Fruit fly (Drosophila melanogaster) whole organism, embryonic: ENCODE measurements around the gene RpS2.

ENCODE experiments used
- Adf1 ChIP-seq: fragments of 200-800 bp; sonication (Bioruptor generic); IDR thresholded peaks from 2 replicates; pipeline ENCODE4 v1.3.6; 2022; ENCODE audit warnings: missing biosample characterization, missing genetic modification characterization
- Aef1 ChIP-seq: fragments of 200-800 bp; sonication (Bioruptor generic); IDR thresholded peaks from 3 replicates; pipeline ENCODE4 v1.3.6; 2022; ENCODE audit warnings: missing biosample characterization, missing genetic modification characterization
- CG10431 ChIP-seq: fragments of 200-800 bp; sonication (Bioruptor generic); optimal IDR thresholded peaks from 3 replicates; lab custom pipeline; 2018; ENCODE audit warnings: missing biosample characterization, mild to moderate bottlenecking, missing genetic modification characterization
- CG11456 ChIP-seq: fragments of 200-800 bp; sonication (Bioruptor generic); IDR thresholded peaks from 3 replicates; pipeline ENCODE4 v1.3.6; 2022; ENCODE audit warnings: missing biosample characterization, missing genetic modification characterization
- CG11696 ChIP-seq: fragments of 200-800 bp; sonication (Bioruptor generic); IDR thresholded peaks from 2 replicates; pipeline ENCODE4 v1.3.6; 2022; ENCODE audit warnings: missing biosample characterization, missing genetic modification characterization
- CG13775 ChIP-seq: fragments of 200-800 bp; sonication (Bioruptor generic); optimal IDR thresholded peaks from 3 replicates; lab custom pipeline; 2017; ENCODE audit warnings: missing biosample characterization, mild to moderate bottlenecking, missing genetic modification characterization
- CG16813 ChIP-seq: fragments of 200-800 bp; sonication (Bioruptor generic); IDR thresholded peaks from 3 replicates; pipeline ENCODE4 v1.3.6; 2022; ENCODE audit warnings: missing biosample characterization, missing genetic modification characterization; ENCODE audit not compliant: partially characterized antibody
- CG18011 ChIP-seq: fragments of 200-800 bp; sonication (Bioruptor generic); optimal IDR thresholded peaks from 2 replicates; lab custom pipeline; 2017; ENCODE audit warnings: missing biosample characterization, missing genetic modification characterization, mild to moderate bottlenecking, moderate library complexity, missing genotype
- CG2889 ChIP-seq: fragments of 200-800 bp; sonication (Bioruptor generic); IDR thresholded peaks from 3 replicates; pipeline ENCODE4 v1.3.6; 2022; ENCODE audit warnings: missing biosample characterization, missing genetic modification characterization
- CG3407 ChIP-seq: fragments of 200-800 bp; sonication (Bioruptor generic); optimal IDR thresholded peaks from 2 replicates; lab custom pipeline; 2018; ENCODE audit warnings: missing biosample characterization, mild to moderate bottlenecking, missing genetic modification characterization
- CG34224 ChIP-seq: fragments of 200-800 bp; sonication (Bioruptor generic); IDR thresholded peaks from 3 replicates; pipeline ENCODE4 v1.3.6; 2022; ENCODE audit warnings: missing biosample characterization, missing genetic modification characterization; ENCODE audit not compliant: partially characterized antibody
- CG4282 ChIP-seq: fragments of 200-800 bp; sonication (Bioruptor generic); optimal IDR thresholded peaks from 2 replicates; lab custom pipeline; 2016; ENCODE audit warnings: missing biosample characterization, missing genetic modification characterization
- CG4820 ChIP-seq: fragments of 200-800 bp; sonication (Bioruptor generic); optimal IDR thresholded peaks from 3 replicates; lab custom pipeline; 2016; ENCODE audit warnings: missing biosample characterization, missing genetic modification characterization
- CG5180 ChIP-seq: fragments of 200-800 bp; sonication (Bioruptor generic); optimal IDR thresholded peaks from 3 replicates; lab custom pipeline; 2017; ENCODE audit warnings: missing biosample characterization, missing genetic modification characterization, mild to moderate bottlenecking, moderate library complexity, missing genetic modification reagents
- CG6272 ChIP-seq: fragments of 200-800 bp; sonication (Bioruptor generic); IDR thresholded peaks from 2 replicates; pipeline ENCODE4 v1.3.6; 2022; ENCODE audit warnings: missing biosample characterization, missing genetic modification characterization
- CkIIα-i1 ChIP-seq: fragments of 200-800 bp; sonication (Bioruptor generic); IDR thresholded peaks from 2 replicates; pipeline ENCODE4 v1.3.6; 2022; ENCODE audit warnings: missing biosample characterization, missing genetic modification characterization
- Dad ChIP-seq: fragments of 200-800 bp; sonication (Bioruptor generic); optimal IDR thresholded peaks from 3 replicates; lab custom pipeline; 2016; ENCODE audit warnings: missing biosample characterization, missing genetic modification characterization
- Deaf1 ChIP-seq: fragments of 200-800 bp; optimal IDR thresholded peaks from 3 replicates; lab custom pipeline; 2019; ENCODE audit warnings: missing biosample characterization, mild to moderate bottlenecking, missing genetic modification characterization, moderate library complexity
- Doc2 ChIP-seq: fragments of 200-800 bp; sonication (Bioruptor generic); IDR thresholded peaks from 2 replicates; pipeline ENCODE4 v1.3.6; 2022; ENCODE audit warnings: missing biosample characterization, missing genetic modification characterization
- HmgD ChIP-seq: fragments of 200-800 bp; sonication (Bioruptor generic); optimal IDR thresholded peaks from 3 replicates; lab custom pipeline; 2016; ENCODE audit warnings: missing biosample characterization, missing genetic modification characterization
- Lhr ChIP-seq: fragments of 200-800 bp; sonication (Bioruptor generic); optimal IDR thresholded peaks from 3 replicates; lab custom pipeline; 2017; ENCODE audit warnings: mild to moderate bottlenecking, missing biosample characterization, missing genetic modification reagents, missing genetic modification characterization
- Lpt ChIP-seq: fragments of >200 bp; optimal IDR thresholded peaks from 2 replicates; lab custom pipeline; 2018; ENCODE audit warnings: missing biosample characterization, missing genetic modification characterization
- Rx ChIP-seq: fragments of 200-800 bp; sonication (Bioruptor generic); IDR thresholded peaks from 2 replicates; pipeline ENCODE4 v1.3.6; 2022; ENCODE audit warnings: missing biosample characterization, missing genetic modification characterization
- Sry-β ChIP-seq: fragments of 200-800 bp; sonication (Bioruptor generic); optimal IDR thresholded peaks from 2 replicates; lab custom pipeline; 2018; ENCODE audit warnings: missing biosample characterization, mild to moderate bottlenecking, missing genetic modification characterization, moderate library complexity
- YL-1 ChIP-seq: fragments of 200-800 bp; sonication (Bioruptor generic); optimal IDR thresholded peaks from 3 replicates; lab custom pipeline; 2017; ENCODE audit warnings: missing biosample characterization, mild to moderate bottlenecking, missing genetic modification characterization
- abd-A ChIP-seq: fragments of 200-800 bp; sonication (Bioruptor generic); optimal IDR thresholded peaks from 3 replicates; lab custom pipeline; 2019; ENCODE audit warnings: missing biosample characterization, mild to moderate bottlenecking, missing genetic modification characterization, moderate library complexity
- al ChIP-seq: fragments of 200-800 bp; sonication (Bioruptor generic); IDR thresholded peaks from 2 replicates; pipeline ENCODE4 v1.3.6; 2022; ENCODE audit warnings: missing biosample characterization, missing genetic modification characterization
- aop ChIP-seq: fragments of 200-800 bp; sonication (Bioruptor generic); IDR thresholded peaks from 2 replicates; pipeline ENCODE4 v1.3.6; 2022; ENCODE audit warnings: missing biosample characterization, missing genetic modification characterization
- ci ChIP-seq: fragments of 200-800 bp; sonication (Bioruptor generic); IDR thresholded peaks from 3 replicates; pipeline ENCODE4 v1.3.6; 2022; ENCODE audit warnings: missing biosample characterization, missing genetic modification characterization
- corto ChIP-seq: fragments of 200-800 bp; sonication (Bioruptor generic); optimal IDR thresholded peaks from 2 replicates; lab custom pipeline; 2016; ENCODE audit warnings: missing biosample characterization, mild to moderate bottlenecking, missing genetic modification characterization, moderate library complexity
- cwo ChIP-seq: fragments of 200-800 bp; sonication (Bioruptor generic); optimal IDR thresholded peaks from 3 replicates; lab custom pipeline; 2017; ENCODE audit warnings: missing biosample characterization, missing genetic modification characterization, mild to moderate bottlenecking, moderate library complexity, missing genetic modification reagents
- ftz-f1 ChIP-seq: fragments of 200-800 bp; sonication (Bioruptor generic); optimal IDR thresholded peaks from 2 replicates; lab custom pipeline; 2016; ENCODE audit warnings: missing biosample characterization, missing genetic modification characterization
- gsb-n ChIP-seq: fragments of 200-800 bp; sonication (Bioruptor generic); optimal IDR thresholded peaks from 3 replicates; lab custom pipeline; 2018; ENCODE audit warnings: missing biosample characterization, mild to moderate bottlenecking, missing genetic modification characterization
- ken ChIP-seq: fragments of 200-800 bp; sonication (Bioruptor generic); IDR thresholded peaks from 3 replicates; pipeline ENCODE4 v1.3.6; 2022; ENCODE audit warnings: missing biosample characterization, missing genetic modification characterization
- lov ChIP-seq, 2 experiments: fragments of 200-800 bp in 1 of 2; fragments of >200 bp in 1 of 2; sonication (Bioruptor generic) in 1 of 2; IDR thresholded peaks in 1 of 2; optimal IDR thresholded peaks in 1 of 2; 2 replicates in 1 of 2; 3 replicates in 1 of 2; pipeline versions ENCODE4 v1.3.6 to Lab custom; 2017 to 2022; ENCODE audit warnings: missing biosample characterization in 1 of 2, missing genetic modification characterization in 1 of 2
- mam ChIP-seq: fragments of 200-800 bp; sonication (Bioruptor generic); optimal IDR thresholded peaks from 3 replicates; lab custom pipeline; 2016; ENCODE audit warnings: missing biosample characterization, missing genetic modification characterization
- oc ChIP-seq: fragments of 200-800 bp; sonication (Bioruptor generic); optimal IDR thresholded peaks from 2 replicates; lab custom pipeline; 2018; ENCODE audit warnings: missing biosample characterization, mild to moderate bottlenecking, missing genetic modification characterization, moderate library complexity
- pan ChIP-seq, 4 experiments: fragments of >200 bp in 3 of 4; fragments of 200-800 bp in 1 of 4; sonication (Bioruptor generic) in 1 of 4; optimal IDR thresholded peaks in 3 of 4; IDR thresholded peaks in 1 of 4; 2 replicates each; pipeline versions ENCODE4 v1.3.6 to Lab custom; 2017 to 2022; ENCODE audit warnings: missing biosample characterization in 2 of 4, missing genetic modification characterization in 2 of 4, mixed read lengths in 1 of 4
- pb ChIP-seq: fragments of 200-800 bp; sonication (Bioruptor generic); optimal IDR thresholded peaks from 3 replicates; lab custom pipeline; 2016; ENCODE audit warnings: missing biosample characterization, missing genetic modification characterization
- ranshi ChIP-seq: fragments of 200-800 bp; sonication (Bioruptor generic); IDR thresholded peaks from 2 replicates; pipeline ENCODE4 v1.3.6; 2022; ENCODE audit warnings: missing biosample characterization, missing genetic modification characterization
- rib ChIP-seq: fragments of 200-800 bp; sonication (Bioruptor generic); IDR thresholded peaks from 2 replicates; pipeline ENCODE4 v1.3.6; 2022; ENCODE audit warnings: missing biosample characterization, missing genetic modification characterization
- trem ChIP-seq: fragments of 200-800 bp; optimal IDR thresholded peaks from 3 replicates; lab custom pipeline; 2019; ENCODE audit warnings: missing biosample characterization, mild to moderate bottlenecking, missing genetic modification characterization, moderate library complexity
- unc-4 ChIP-seq: fragments of 200-800 bp; sonication (Bioruptor generic); IDR thresholded peaks from 2 replicates; pipeline ENCODE4 v1.3.6; 2022; ENCODE audit warnings: missing biosample characterization, missing genetic modification characterization; ENCODE audit not compliant: partially characterized antibody
- unpg ChIP-seq: fragments of 200-800 bp; sonication (Bioruptor generic); optimal IDR thresholded peaks from 3 replicates; lab custom pipeline; 2018; ENCODE audit warnings: missing biosample characterization, mild to moderate bottlenecking, missing genetic modification characterization, moderate library complexity
- wdn ChIP-seq: fragments of 200-800 bp; sonication (Bioruptor generic); IDR thresholded peaks from 2 replicates; pipeline ENCODE4 v1.3.6; 2022; ENCODE audit warnings: missing biosample characterization, missing genetic modification characterization

Gene RpS2

DNA sequence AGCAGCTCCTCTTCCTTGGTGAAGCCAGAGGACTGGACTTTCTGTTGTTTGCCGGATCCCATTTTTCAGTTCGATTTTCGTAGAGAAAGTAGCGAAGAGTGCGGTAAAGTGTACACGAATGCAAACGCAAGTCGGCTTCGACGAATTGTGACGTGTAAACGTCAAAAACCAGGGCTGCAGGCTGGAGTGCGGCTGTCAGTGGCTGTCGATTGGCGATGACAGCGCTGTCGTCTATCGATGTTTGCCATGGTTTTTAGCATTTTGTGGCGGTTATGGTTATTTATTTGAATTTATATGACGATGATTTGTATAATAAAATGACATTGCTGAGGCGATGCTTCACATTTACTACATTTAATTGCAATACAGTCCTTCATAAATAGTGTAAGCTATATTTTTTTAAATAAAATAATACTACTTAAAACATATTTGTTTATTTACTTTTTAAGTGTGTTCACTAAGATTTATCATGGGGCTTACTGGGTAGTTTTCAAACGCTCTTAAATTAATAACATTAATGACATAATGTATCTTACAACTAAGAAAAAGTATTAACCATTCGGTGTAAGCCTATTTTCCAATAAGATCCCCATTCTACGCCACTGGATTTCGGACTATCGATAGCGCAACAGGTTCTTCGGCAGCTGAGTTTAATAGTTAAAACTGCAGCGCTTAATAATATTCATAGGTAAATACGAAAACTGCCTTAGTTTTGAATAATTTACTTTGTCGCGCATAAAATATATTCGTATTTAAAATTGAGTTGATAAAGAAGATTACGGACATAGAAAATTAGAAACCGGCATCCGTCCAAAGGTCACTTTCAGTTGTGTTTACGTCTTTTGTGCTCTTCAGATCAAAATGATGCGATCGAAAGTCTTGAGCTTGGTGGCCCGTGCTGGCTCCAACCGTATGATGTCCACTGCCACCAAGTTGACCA, 20.9 kb upstream of the RpS2 start, which contains the start of the genes CG5885 and CG4598 (continued):
- 0 out of 2 replicates have a peak, but pooled peaks have one; percentile 34 for TF ChIP-seq rib
- TF ChIP-seq Aef1 (GFP tag; lab: Robert Waterston, UW): peak; percentile 43; the same call in 2 of the 3 replicates
- TF ChIP-seq pan (optimal IDR thresholded peaks at IDR 0.05; lab: Kevin White, UChicago): no peak
- TF ChIP-seq pan (GFP tag; optimal IDR thresholded peaks at IDR 0.05 in 1 of 2, IDR thresholded peaks at IDR 0.05 in 1 of 2): peak in 1 of 2 experiments; percentile 64
- peak; percentile 89 for TF ChIP-seq YL-1 (GFP tag; lab: Kevin White, UChicago)
- TF ChIP-seq abd-A: no peak
- TF ChIP-seq Doc2 (GFP tag; lab: Robert Waterston, UW): no peak
- peak; percentile 84 for TF ChIP-seq CG4820 (GFP tag; lab: Kevin White, UChicago)
- TF ChIP-seq CkIIα-i1: no peak
- peak; percentile 15 for TF ChIP-seq cwo (GFP tag; lab: Kevin White, UChicago)
- peak; percentile 57 for TF ChIP-seq CG10431 (GFP tag; lab: Kevin White, UChicago)
- TF ChIP-seq Sry-β (GFP tag; lab: Kevin White, UChicago): no peak
- peak; percentile 70 for TF ChIP-seq unpg (GFP tag; lab: Kevin White, UChicago)
- TF ChIP-seq CG6272 (GFP tag; lab: Robert Waterston, UW): no peak; the same call in 1 of the 2 replicates
- TF ChIP-seq CG3407 (GFP tag; lab: Kevin White, UChicago): peak; percentile 54
- TF ChIP-seq wdn (GFP tag; lab: Robert Waterston, UW): no peak
- TF ChIP-seq Rx: peak; percentile 35; the same call in 1 of the 2 replicates
- 0 out of 3 replicates have a peak, but pooled peaks have one; percentile 28 for TF ChIP-seq CG2889 (GFP tag; lab: Robert Waterston, UW)
- peak; percentile 85 for TF ChIP-seq ci (GFP tag; lab: Robert Waterston, UW)
- peak; percentile 44 for TF ChIP-seq Lhr (GFP tag; lab: Kevin White, UChicago)
- TF ChIP-seq CG4282 (GFP tag; lab: Kevin White, UChicago): no peak
- TF ChIP-seq mam (GFP tag; lab: Kevin White, UChicago): peak; percentile 71
- no peak for TF ChIP-seq lov (optimal IDR thresholded peaks at IDR 0.05; lab: Kevin White, UChicago)
- no peak for TF ChIP-seq lov (GFP tag; IDR thresholded peaks at IDR 0.05; lab: Robert Waterston, UW)
- TF ChIP-seq Adf1 (GFP tag; lab: Robert Waterston, UW): peak; percentile 50
- TF ChIP-seq corto (GFP tag; lab: Kevin White, UChicago): no peak
- TF ChIP-seq al (GFP tag; lab: Robert Waterston, UW): peak; percentile 53
- TF ChIP-seq Deaf1 (tag; lab: Kevin White, UChicago): peak; percentile 89
- no peak for TF ChIP-seq oc
- TF ChIP-seq Lpt (GFP tag; lab: Kevin White, UChicago): no peak
- TF ChIP-seq CG34224 (GFP tag; lab: Robert Waterston, UW): peak; percentile 72; the same call in 2 of the 3 replicates
- TF ChIP-seq CG18011 (GFP tag; lab: Kevin White, UChicago): peak; percentile 11

DNA sequence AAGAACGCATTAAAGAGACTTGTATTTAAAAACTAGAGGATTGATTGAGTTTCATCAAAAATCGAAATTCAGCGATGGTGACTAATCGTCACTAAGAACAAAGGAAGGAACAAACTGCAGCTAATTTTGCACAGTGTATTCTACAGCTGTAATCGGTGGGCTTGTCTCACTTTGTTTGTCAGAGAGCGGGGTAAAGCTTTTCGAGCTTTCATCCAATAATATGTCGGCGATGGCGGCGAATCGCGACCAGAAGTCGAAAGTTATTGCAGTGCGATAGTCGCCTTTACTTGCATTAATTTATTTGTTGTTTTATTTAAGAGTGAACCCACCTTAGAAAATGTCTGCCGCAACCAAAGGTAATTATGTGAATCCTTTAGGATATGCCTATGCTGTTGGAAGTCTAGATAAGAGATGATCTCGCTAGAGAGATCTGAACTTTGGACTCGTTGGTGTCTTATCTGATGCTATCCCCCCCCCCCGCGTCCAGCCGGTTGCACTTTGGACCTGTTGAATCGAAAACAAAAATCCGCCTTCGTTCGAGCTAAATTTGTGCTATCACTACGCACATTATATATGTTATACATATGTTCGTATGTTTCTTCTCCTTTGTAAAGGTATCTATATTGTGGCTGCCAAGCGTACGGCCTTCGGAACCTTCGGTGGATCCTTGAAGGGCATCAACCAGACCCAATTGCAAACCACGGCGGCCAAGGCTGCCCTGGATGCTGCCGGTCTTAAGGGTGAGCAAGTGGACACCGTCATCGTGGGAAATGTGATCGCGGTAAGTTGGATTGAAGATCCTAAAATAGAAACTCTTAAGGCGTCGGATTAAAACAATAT, 17.9 kb upstream of the RpS2 start, which contains the start of gene yip2:
TSS of gene yip2 (plus strand) at position 243 of the 840 bp plus-strand sequence.
- TF ChIP-seq HmgD (GFP tag; lab: Kevin White, UChicago) (no peak), gsb-n (no peak), ftz-f1 (GFP tag; lab: Kevin White, UChicago) (no peak), CG11696 (GFP tag; lab: Robert Waterston, UW) (peak; percentile 32; the same call in 1 of the 2 replicates), CG13775 (peak; percentile 17), trem (tag; lab: Kevin White, UChicago) (no peak), ken (no peak; the same call in 2 of the 3 replicates), aop (GFP tag; lab: Robert Waterston, UW) (no peak), CG16813 (GFP tag; lab: Robert Waterston, UW) (no peak), ranshi (peak; percentile 56; the same call in 1 of the 2 replicates), pb (GFP tag; lab: Kevin White, UChicago) (no peak), Lhr (GFP tag; lab: Kevin White, UChicago) (no peak), Dad (peak; percentile 12), unc-4 (GFP tag; lab: Robert Waterston, UW) (no peak), CG5180 (GFP tag; lab: Kevin White, UChicago) (peak; percentile 29), CG11456 (peak; percentile 63; the same call in 2 of the 3 replicates)
